Worm (Caenorhabditis elegans) whole organism, L3 larva: ENCODE results near the gene zip-12.

Experiments used
- R02D3.7 ChIP-seq: fragments of 150-350 bp; optimal IDR thresholded peaks from 2 replicates; lab custom pipeline; 2014; ENCODE audit warnings: missing biosample characterization, missing genetic modification characterization
- ZK546.5 ChIP-seq: sonication (generic microtip); optimal IDR thresholded peaks from 2 replicates; lab custom pipeline; 2017; ENCODE audit warnings: missing biosample characterization, missing genetic modification characterization
- aly-2 ChIP-seq: fragments of 150-350 bp; optimal IDR thresholded peaks from 2 replicates; lab custom pipeline; 2014; ENCODE audit warnings: missing biosample characterization, missing genetic modification characterization
- ama-1 ChIP-seq: fragments of 150-350 bp; optimal IDR thresholded peaks from 2 replicates; lab custom pipeline; 2018
- ceh-16 ChIP-seq: sonication (generic microtip); optimal IDR thresholded peaks from 2 replicates; lab custom pipeline; 2017; ENCODE audit warnings: missing biosample characterization, missing genetic modification characterization
- ceh-28 ChIP-seq: fragments of 150-350 bp; optimal IDR thresholded peaks from 2 replicates; lab custom pipeline; 2014; ENCODE audit warnings: missing biosample characterization, missing genetic modification reagents, missing genetic modification characterization
- ceh-82 ChIP-seq: fragments of 150-350 bp; optimal IDR thresholded peaks from 2 replicates; lab custom pipeline; 2014; ENCODE audit warnings: missing biosample characterization, missing genetic modification characterization
- ceh-9 ChIP-seq: sonication (generic microtip); optimal IDR thresholded peaks from 2 replicates; lab custom pipeline; 2018; ENCODE audit warnings: missing biosample characterization, missing genetic modification characterization
- egl-27 ChIP-seq: sonication (generic microtip); optimal IDR thresholded peaks from 4 replicates; lab custom pipeline; 2017; ENCODE audit warnings: missing biosample characterization, missing genetic modification reagents, missing genetic modification characterization
- egl-5 ChIP-seq: fragments of 150-350 bp; optimal IDR thresholded peaks from 2 replicates; lab custom pipeline; 2017; ENCODE audit warnings: missing biosample characterization, missing genetic modification reagents, missing genetic modification characterization, inconsistent platforms
- elt-1 ChIP-seq: fragments of 150-350 bp; optimal IDR thresholded peaks from 2 replicates; lab custom pipeline; 2014; ENCODE audit warnings: missing biosample characterization, missing genetic modification characterization
- elt-2 ChIP-seq: sonication (generic microtip); optimal IDR thresholded peaks from 2 replicates; lab custom pipeline; 2016; ENCODE audit warnings: missing genetic modification reagents, mild to moderate bottlenecking, missing genetic modification characterization, missing compliant biosample characterization
- elt-3 ChIP-seq, 3 experiments: fragments of 150-350 bp in 1 of 3; sonication (generic microtip) in 2 of 3; optimal IDR thresholded peaks; 2 replicates in 2 of 3; 4 replicates in 1 of 3; lab custom pipeline; 2014 to 2017; ENCODE audit warnings: missing biosample characterization in 3 of 3, missing genetic modification characterization in 3 of 3
- eor-1 ChIP-seq, 2 experiments: fragments of 150-350 bp; optimal IDR thresholded peaks; 2 replicates each; lab custom pipeline; 2014 to 2018; ENCODE audit warnings: missing biosample characterization in 2 of 2, missing genetic modification characterization in 2 of 2
- fkh-10 ChIP-seq: sonication (generic microtip); optimal IDR thresholded peaks from 2 replicates; lab custom pipeline; 2017; ENCODE audit warnings: missing biosample characterization, missing genetic modification reagents, missing genetic modification characterization
- fkh-2 ChIP-seq: fragments of 150-350 bp; optimal IDR thresholded peaks from 2 replicates; lab custom pipeline; 2014; ENCODE audit warnings: missing biosample characterization, missing genetic modification reagents, missing genetic modification characterization
- fos-1 ChIP-seq: fragments of 150-350 bp; optimal IDR thresholded peaks from 2 replicates; lab custom pipeline; 2014; ENCODE audit warnings: missing biosample characterization, missing genetic modification characterization
- hmg-11 ChIP-seq: sonication (generic microtip); optimal IDR thresholded peaks from 2 replicates; lab custom pipeline; 2016; ENCODE audit warnings: missing genetic modification characterization, missing compliant biosample characterization
- jun-1 ChIP-seq: fragments of 150-350 bp; optimal IDR thresholded peaks from 2 replicates; lab custom pipeline; 2014; ENCODE audit warnings: missing biosample characterization, missing genetic modification reagents, missing genetic modification characterization
- lin-15B ChIP-seq: fragments of 150-350 bp; optimal IDR thresholded peaks from 2 replicates; lab custom pipeline; 2014; ENCODE audit warnings: missing biosample characterization, missing genetic modification characterization
- lin-39 ChIP-seq: fragments of 150-350 bp; optimal IDR thresholded peaks from 2 replicates; lab custom pipeline; 2018; ENCODE audit warnings: missing biosample characterization, missing genetic modification reagents, missing genetic modification characterization
- lsy-12 ChIP-seq: sonication (generic microtip); optimal IDR thresholded peaks from 2 replicates; lab custom pipeline; 2016; ENCODE audit warnings: mild to moderate bottlenecking, missing genetic modification characterization, missing compliant biosample characterization
- mdl-1 ChIP-seq: fragments of 150-350 bp; optimal IDR thresholded peaks from 2 replicates; lab custom pipeline; 2014; ENCODE audit warnings: missing biosample characterization, missing genetic modification characterization
- mml-1 ChIP-seq: fragments of 150-350 bp; sonication (generic microtip); optimal IDR thresholded peaks from 3 replicates; lab custom pipeline; 2014; ENCODE audit warnings: missing biosample characterization, missing genetic modification characterization
- nfya-1 ChIP-seq: sonication (generic microtip); optimal IDR thresholded peaks from 2 replicates; lab custom pipeline; 2017; ENCODE audit warnings: missing genetic modification characterization, mild to moderate bottlenecking, missing compliant biosample characterization, antibody characterized with exemption, moderate library complexity; ENCODE audit not compliant: insufficient read depth
- nhr-11 ChIP-seq: fragments of 150-350 bp; optimal IDR thresholded peaks from 2 replicates; lab custom pipeline; 2014; ENCODE audit warnings: missing biosample characterization, missing genetic modification characterization
- nhr-12 ChIP-seq: fragments of 150-350 bp; optimal IDR thresholded peaks from 2 replicates; lab custom pipeline; 2014; ENCODE audit warnings: missing biosample characterization, missing genetic modification characterization
- nhr-23 ChIP-seq: fragments of 150-350 bp; optimal IDR thresholded peaks from 2 replicates; lab custom pipeline; 2014; ENCODE audit warnings: missing biosample characterization, missing genetic modification reagents, missing genetic modification characterization
- nhr-237 ChIP-seq: fragments of 150-350 bp; optimal IDR thresholded peaks from 2 replicates; lab custom pipeline; 2014; ENCODE audit warnings: missing biosample characterization, missing genetic modification characterization
- nhr-25 ChIP-seq: sonication (generic microtip); optimal IDR thresholded peaks from 2 replicates; lab custom pipeline; 2017; ENCODE audit warnings: missing biosample characterization, missing genetic modification characterization
- nhr-28 ChIP-seq: fragments of 150-350 bp; optimal IDR thresholded peaks from 2 replicates; lab custom pipeline; 2014; ENCODE audit warnings: missing biosample characterization, missing genetic modification characterization
- nhr-43 ChIP-seq: sonication (generic microtip); optimal IDR thresholded peaks from 2 replicates; lab custom pipeline; 2016; ENCODE audit warnings: mild to moderate bottlenecking, missing genetic modification characterization, missing compliant biosample characterization; ENCODE audit not compliant: poor library complexity, severe bottlenecking
- nhr-76 ChIP-seq: fragments of 150-350 bp; sonication (generic microtip); optimal IDR thresholded peaks from 5 replicates; lab custom pipeline; 2014; ENCODE audit warnings: missing biosample characterization, missing genetic modification characterization
- nhr-77 ChIP-seq: fragments of 150-350 bp; optimal IDR thresholded peaks from 2 replicates; lab custom pipeline; 2014; ENCODE audit warnings: missing biosample characterization, missing genetic modification characterization
- pha-4 ChIP-seq: fragments of 150-350 bp; optimal IDR thresholded peaks from 2 replicates; lab custom pipeline; 2014; ENCODE audit warnings: missing biosample characterization, missing genetic modification reagents, missing genetic modification characterization
- pqm-1 ChIP-seq: fragments of 150-350 bp; optimal IDR thresholded peaks from 2 replicates; lab custom pipeline; 2017; ENCODE audit warnings: missing biosample characterization, missing genetic modification characterization, inconsistent platforms
- sea-2 ChIP-seq: fragments of 150-350 bp; sonication (generic microtip); optimal IDR thresholded peaks from 4 replicates; lab custom pipeline; 2014; ENCODE audit warnings: missing biosample characterization, missing genetic modification reagents, missing genetic modification characterization
- skn-1 ChIP-seq: fragments of 150-350 bp; optimal IDR thresholded peaks from 2 replicates; lab custom pipeline; 2014; ENCODE audit warnings: missing biosample characterization, missing genetic modification characterization
- snpc-4 ChIP-seq: fragments of 150-350 bp; optimal IDR thresholded peaks from 2 replicates; lab custom pipeline; 2014; ENCODE audit warnings: missing biosample characterization, missing genetic modification characterization
- unc-39 ChIP-seq: sonication (generic microtip); optimal IDR thresholded peaks from 4 replicates; lab custom pipeline; 2017; ENCODE audit warnings: missing biosample characterization, missing genetic modification characterization
- unc-62 ChIP-seq: fragments of 150-350 bp; sonication (generic microtip); optimal IDR thresholded peaks from 4 replicates; lab custom pipeline; 2014; ENCODE audit warnings: missing biosample characterization, missing genetic modification reagents, missing genetic modification characterization
- ztf-11 ChIP-seq: fragments of 150-350 bp; optimal IDR thresholded peaks from 2 replicates; lab custom pipeline; 2014; ENCODE audit warnings: missing biosample characterization, missing genetic modification characterization
- ztf-4 ChIP-seq: fragments of 150-350 bp; optimal IDR thresholded peaks from 2 replicates; lab custom pipeline; 2014; ENCODE audit warnings: missing biosample characterization, missing genetic modification characterization

zip-12 gene

DNA sequence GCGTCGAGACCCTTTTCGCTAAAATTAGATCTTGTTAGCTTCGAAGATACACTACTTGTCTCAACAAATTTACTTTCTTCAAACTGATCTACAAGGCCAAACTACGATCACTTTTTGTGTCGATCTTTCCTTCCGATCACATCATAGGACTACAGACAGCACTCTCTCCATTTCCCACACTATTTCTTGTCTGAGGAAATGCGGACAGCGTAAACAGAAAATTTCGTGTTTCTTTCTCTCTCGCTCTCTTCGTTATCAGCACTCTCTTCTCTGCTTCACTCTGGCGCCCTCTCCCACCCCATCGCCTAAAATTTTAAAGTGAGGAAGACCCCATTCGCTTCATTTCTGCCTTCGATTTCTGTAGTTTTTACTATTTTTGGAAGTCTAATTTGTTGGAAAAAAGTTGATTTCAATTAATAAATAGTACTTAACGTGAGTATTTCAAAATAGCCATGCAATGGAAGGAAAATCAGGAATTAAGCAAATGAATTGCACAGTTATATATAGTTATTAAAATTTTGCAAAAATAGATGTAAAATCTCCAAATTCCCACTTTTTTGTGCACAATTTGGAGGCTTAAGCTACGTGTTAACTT is 7.8 kb downstream of the zip-12 start:
- TF ChIP-seq mml-1 (tag; lab: Kevin White, UChicago) (no peak), egl-5 (peak; percentile 12), elt-2 (tag; lab: Kevin White, UChicago) (peak; percentile 72), eor-1 (tag; optimal IDR thresholded peaks at IDR 0.05; lab: Kevin White, UChicago) (no peak), R02D3.7 (tag; lab: Kevin White, UChicago) (peak; percentile 5), ZK546.5 (no peak), elt-1 (tag; lab: Kevin White, UChicago) (peak; percentile 59), nhr-28 (tag; lab: Kevin White, UChicago) (no peak), lin-15B (peak; percentile 64), fkh-2 (tag; lab: Kevin White, UChicago) (no peak), ceh-28 (tag; lab: Kevin White, UChicago) (peak; percentile 43), jun-1 (tag; lab: Kevin White, UChicago) (peak; percentile 85), hmg-11 (tag; lab: Kevin White, UChicago) (peak; percentile 84), pqm-1 (tag; lab: Kevin White, UChicago) (peak; percentile 57), ama-1 (no peak), nhr-23 (tag; lab: Kevin White, UChicago) (peak; percentile 47), nfya-1 (tag; lab: Kevin White, UChicago) (peak; percentile 89), nhr-25 (peak; percentile 92), lsy-12 (tag; lab: Kevin White, UChicago) (no peak), pha-4 (tag; lab: Kevin White, UChicago) (peak; percentile 93), nhr-43 (tag; lab: Kevin White, UChicago) (peak; percentile 45), snpc-4 (peak; percentile 38)

DNA sequence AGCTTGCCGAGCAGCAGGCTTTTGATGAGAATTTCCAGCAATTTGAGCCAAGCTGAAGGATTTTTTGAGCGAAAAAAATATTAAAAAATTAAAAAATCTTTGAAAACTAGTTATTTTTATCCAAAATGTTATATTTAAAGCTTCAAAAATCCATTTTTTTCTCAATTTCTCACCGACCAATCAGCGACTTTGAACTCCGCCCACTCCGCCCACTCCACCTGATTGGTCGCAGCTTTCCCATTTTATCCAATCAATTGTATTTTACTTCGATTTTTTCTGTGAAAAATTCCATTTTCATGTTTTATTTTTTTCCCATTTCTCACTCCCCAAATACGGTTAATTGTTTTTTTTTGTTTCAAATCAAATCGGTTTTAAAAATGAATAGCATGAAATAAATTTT is 17.2 kb downstream of the zip-12 start:
- no peak for TF ChIP-seq skn-1 (tag; lab: Kevin White, UChicago)
- no peak for TF ChIP-seq eor-1 (tag; optimal IDR thresholded peaks at IDR 0.05; lab: Kevin White, UChicago)
- TF ChIP-seq nhr-11 = no peak
- TF ChIP-seq fkh-10 (GFP tag; lab: Kevin White, UChicago) = no peak
- peak; percentile 100 for TF ChIP-seq nfya-1 (tag; lab: Kevin White, UChicago)
- TF ChIP-seq, all 47 proteins: peak for 1

DNA sequence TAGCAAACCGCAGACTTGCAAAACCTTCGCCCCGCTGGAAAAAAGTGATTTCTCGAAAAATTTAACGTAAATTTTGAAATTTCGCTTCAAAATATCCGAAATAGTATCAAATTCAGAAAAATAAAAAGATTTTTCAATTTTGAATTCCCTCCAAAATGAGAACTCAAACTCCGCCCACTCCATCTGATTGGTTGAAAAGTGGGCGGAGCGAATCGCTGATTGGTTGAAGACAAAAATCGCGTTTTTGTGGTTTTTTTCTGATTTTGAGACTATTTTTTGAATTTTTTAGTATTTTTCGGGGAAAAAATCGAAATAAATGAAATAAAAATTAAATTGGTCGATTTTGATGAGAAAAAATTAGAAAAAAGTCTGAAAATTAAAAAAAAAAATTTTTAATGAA is 21.3 kb downstream of the zip-12 start:
- no peak for TF ChIP-seq nhr-77 (tag; lab: Kevin White, UChicago)
- TF ChIP-seq fkh-2 (tag; lab: Kevin White, UChicago) = no peak
- peak; percentile 87 for TF ChIP-seq nfya-1 (tag; lab: Kevin White, UChicago)
- no peak for TF ChIP-seq ztf-4 (tag; lab: Kevin White, UChicago)

DNA sequence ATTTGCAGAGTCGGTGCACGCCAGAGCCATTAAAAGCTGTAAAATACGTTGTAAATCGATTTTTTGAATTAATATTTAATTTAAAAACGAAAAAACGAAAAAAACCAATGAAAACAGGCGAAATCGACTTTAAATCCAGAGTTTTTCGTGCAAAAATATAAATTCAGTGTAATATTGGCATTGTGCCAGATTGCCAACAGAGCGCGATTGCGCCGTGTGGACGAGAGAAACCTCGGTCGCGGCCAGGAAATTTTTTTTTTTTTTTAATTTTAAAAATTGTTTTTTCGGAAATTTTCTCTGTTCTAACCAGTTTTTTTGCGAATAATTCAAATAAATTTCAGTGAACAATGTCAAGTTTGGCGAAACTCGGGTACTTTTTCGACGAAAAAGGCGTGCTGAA is 23.6 kb downstream of the zip-12 start, which contains the start of the genes pph-4.1 and Y75B8A.31:
TSS of gene pph-4.1 (minus strand) at position 36 of the 400 bp plus-strand sequence.
TSS of gene Y75B8A.31 (plus strand) at position 342 of the 400 bp plus-strand sequence.
- TF ChIP-seq ztf-11 (tag; lab: Kevin White, UChicago) (no peak), mml-1 (tag; lab: Kevin White, UChicago) (no peak), unc-62 (no peak), hmg-11 (tag; lab: Kevin White, UChicago) (peak; percentile 72), mdl-1 (no peak), nhr-12 (tag; lab: Kevin White, UChicago) (no peak), nhr-43 (tag; lab: Kevin White, UChicago) (peak; percentile 91), egl-27 (tag; lab: Kevin White, UChicago) (no peak), egl-5 (no peak), R02D3.7 (tag; lab: Kevin White, UChicago) (peak; percentile 58), lsy-12 (tag; lab: Kevin White, UChicago) (peak; percentile 14), lin-39 (tag; lab: Kevin White, UChicago) (peak; percentile 13), eor-1 (tag; optimal IDR thresholded peaks at IDR 0.05; lab: Kevin White, UChicago) (no peak), nhr-77 (tag; lab: Kevin White, UChicago) (peak; percentile 21), jun-1 (tag; lab: Kevin White, UChicago) (peak; percentile 33), elt-3 (tag; optimal IDR thresholded peaks at IDR 0.05; lab: Kevin White, UChicago) (no peak), ceh-28 (tag; lab: Kevin White, UChicago) (peak; percentile 68), snpc-4 (peak; percentile 89), fkh-2 (tag; lab: Kevin White, UChicago) (no peak), nhr-28 (tag; lab: Kevin White, UChicago) (no peak), ceh-82 (tag; lab: Kevin White, UChicago) (no peak), unc-39 (tag; lab: Kevin White, UChicago) (no peak), ZK546.5 (no peak), ama-1 (no peak), nhr-237 (tag; lab: Kevin White, UChicago) (no peak), nfya-1 (tag; lab: Kevin White, UChicago) (peak; percentile 93), ztf-4 (tag; lab: Kevin White, UChicago) (no peak), skn-1 (tag; lab: Kevin White, UChicago) (peak; percentile 43), ceh-16 (no peak), lin-15B (peak; percentile 98), fos-1 (tag; lab: Kevin White, UChicago) (no peak), elt-1 (tag; lab: Kevin White, UChicago) (peak; percentile 50), nhr-25 (peak; percentile 53), nhr-76 (tag; lab: Kevin White, UChicago) (no peak), aly-2 (tag; lab: Kevin White, UChicago) (no peak), sea-2 (GFP tag; lab: Kevin White, UChicago) (no peak), ceh-9 (tag; lab: Kevin White, UChicago) (no peak), nhr-23 (tag; lab: Kevin White, UChicago) (peak; percentile 93)
